Fruit fly (Drosophila melanogaster): ENCODE measurements around the gene CG13457.
A peak's percentile ranks its signal among the peaks of the same experiment; 100 is the strongest.

Gene CG13457

DNA sequence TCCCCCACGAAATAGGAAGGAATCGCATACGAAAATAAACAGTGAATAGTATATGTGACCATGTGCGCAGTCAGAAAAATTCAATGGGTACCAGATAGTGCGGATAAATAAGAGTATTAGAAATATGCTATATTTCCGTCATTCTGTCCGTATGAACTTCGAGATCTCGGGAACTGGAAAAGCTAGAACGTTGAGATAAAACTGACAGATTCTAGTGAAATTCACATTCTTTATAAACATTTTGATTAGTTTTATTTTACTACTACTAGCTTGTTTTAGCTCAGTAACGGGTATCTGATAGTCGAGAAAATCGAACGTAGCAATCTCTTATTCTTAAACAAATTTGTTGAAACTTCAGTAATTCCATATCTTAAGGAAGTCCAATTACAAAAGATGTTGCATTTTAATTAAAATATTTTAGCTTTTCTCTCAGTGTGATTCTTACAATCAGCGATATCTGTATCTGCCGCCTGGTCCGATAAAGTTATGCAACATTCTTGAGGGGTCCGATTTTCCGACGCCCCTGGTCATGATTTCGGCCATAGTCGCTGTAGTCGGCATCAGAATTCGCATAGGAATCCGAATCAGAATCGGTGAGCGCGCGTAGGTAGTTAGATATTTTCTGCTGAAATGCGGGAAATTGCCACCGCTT is 41.4 kb upstream of the CG13457 start:
- peak; percentile 17 for TF ChIP-seq CG8301 (tag; optimal IDR thresholded peaks at IDR 0.05)
- TF ChIP-seq CG9948 (tag; optimal IDR thresholded peaks at IDR 0.05) = no peak
- peak; percentile 44 for TF ChIP-seq CG14655 (GFP tag; optimal IDR thresholded peaks at IDR 0.05)
- no peak for TF ChIP-seq D1 (tag; optimal IDR thresholded peaks at IDR 0.05)
- TF ChIP-seq CG13204 (GFP tag; optimal IDR thresholded peaks at IDR 0.05) = no peak

DNA sequence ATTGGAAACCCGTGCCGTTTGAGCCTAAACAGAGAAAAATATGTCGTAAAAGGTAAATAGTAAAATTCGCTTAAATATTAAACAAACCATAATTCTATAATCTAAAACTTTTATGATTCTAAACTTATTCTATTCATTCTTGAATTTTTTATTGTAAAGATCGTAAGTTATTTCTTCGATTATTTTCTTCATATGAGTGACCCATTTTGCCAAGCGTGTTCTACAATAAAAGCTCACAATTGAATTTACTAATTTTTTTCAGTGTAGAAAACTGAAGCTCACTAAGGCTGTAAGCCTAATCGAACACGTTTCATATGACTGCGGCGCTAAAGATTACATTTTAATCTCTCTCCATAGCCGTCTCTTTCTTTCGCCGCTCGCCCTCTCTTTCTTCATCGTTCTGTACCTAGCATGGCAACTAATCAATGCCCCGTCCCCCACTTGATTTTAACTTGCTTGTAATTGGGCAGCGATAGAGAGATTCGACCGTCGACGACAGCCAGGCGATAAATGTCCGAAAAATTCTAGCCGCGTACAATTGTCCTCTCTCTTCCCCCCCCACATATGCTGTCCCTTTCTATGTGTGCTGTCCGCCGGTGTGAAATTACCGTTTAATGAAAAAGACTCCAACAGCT is 40.7 kb upstream of the CG13457 start:
- TF ChIP-seq EcR (GFP tag; optimal IDR thresholded peaks at IDR 0.05) = no peak
- TF ChIP-seq CG32121 (GFP tag; IDR thresholded peaks at IDR 0.05) = no peak
- no peak for TF ChIP-seq CG4496 (GFP tag; IDR thresholded peaks at IDR 0.05)
- peak; percentile 38 for TF ChIP-seq CG8159 (tag; optimal IDR thresholded peaks at IDR 0.05)
- peak; percentile 15; the same call in 1 of the 2 replicates for TF ChIP-seq CG12605 (GFP tag; IDR thresholded peaks at IDR 0.05)
- peak; percentile 67 for TF ChIP-seq CG14655 (GFP tag; optimal IDR thresholded peaks at IDR 0.05)
- peak; percentile 2 for TF ChIP-seq CG17806 (tag; optimal IDR thresholded peaks at IDR 0.05)
- peak; percentile 53 for TF ChIP-seq CG8301 (tag; optimal IDR thresholded peaks at IDR 0.05)
- TF ChIP-seq fd96Ca (GFP tag; IDR thresholded peaks at IDR 0.05) = 0 out of 3 replicates have a peak, but pooled peaks have one; percentile 24
- TF ChIP-seq CG34367 (tag; optimal IDR thresholded peaks at IDR 0.05) = no peak

dm6 chr3L:15169795-15170194 is 38.6 kb upstream of the CG13457 start:
- no peak for TF ChIP-seq fd96Ca (GFP tag; IDR thresholded peaks at IDR 0.05)
- no peak for TF ChIP-seq CG10348 (GFP tag; IDR thresholded peaks at IDR 0.05)
- no peak for TF ChIP-seq gl (tag; optimal IDR thresholded peaks at IDR 0.05)
- no peak for TF ChIP-seq D1 (tag; optimal IDR thresholded peaks at IDR 0.05)
- no peak for TF ChIP-seq CG15710 (tag; optimal IDR thresholded peaks at IDR 0.05)
- TF ChIP-seq CG12605 (GFP tag; IDR thresholded peaks at IDR 0.05) = no peak
- TF ChIP-seq CG32121 (GFP tag; IDR thresholded peaks at IDR 0.05) = no peak
- TF ChIP-seq Pif1B (GFP tag; optimal IDR thresholded peaks at IDR 0.05) = no peak
- TF ChIP-seq Snoo (tag; optimal IDR thresholded peaks at IDR 0.05) = no peak
- no peak for TF ChIP-seq Pif1A (GFP tag; optimal IDR thresholded peaks at IDR 0.05)
- TF ChIP-seq rn (GFP tag; IDR thresholded peaks at IDR 0.05) = no peak
- TF ChIP-seq CG13204 (GFP tag; optimal IDR thresholded peaks at IDR 0.05) = no peak
- TF ChIP-seq CG4496 (GFP tag; IDR thresholded peaks at IDR 0.05) = no peak

DNA sequence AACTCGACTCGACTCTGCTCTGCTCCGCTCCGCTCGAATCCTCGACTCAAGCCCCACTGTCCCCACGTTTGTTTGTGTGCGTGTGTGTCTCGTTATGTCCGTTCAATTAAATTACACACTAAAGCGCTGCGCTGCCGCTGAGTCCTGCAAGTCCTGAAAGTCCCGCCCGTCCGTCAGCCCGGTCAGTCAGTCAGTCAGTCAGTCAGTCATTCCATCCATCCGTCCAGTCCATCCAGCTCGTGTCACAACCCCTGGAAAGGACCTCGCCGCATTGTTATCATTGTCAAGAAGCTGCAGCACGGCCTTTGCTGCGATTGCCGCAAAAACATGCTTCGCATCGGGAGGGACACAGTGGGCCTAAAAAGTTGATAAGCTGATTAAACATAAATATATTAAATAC is 37.8 kb upstream of the CG13457 start:
- TF ChIP-seq CG12605 (GFP tag; IDR thresholded peaks at IDR 0.05) (no peak), CG32121 (GFP tag; IDR thresholded peaks at IDR 0.05) (no peak)

DNA sequence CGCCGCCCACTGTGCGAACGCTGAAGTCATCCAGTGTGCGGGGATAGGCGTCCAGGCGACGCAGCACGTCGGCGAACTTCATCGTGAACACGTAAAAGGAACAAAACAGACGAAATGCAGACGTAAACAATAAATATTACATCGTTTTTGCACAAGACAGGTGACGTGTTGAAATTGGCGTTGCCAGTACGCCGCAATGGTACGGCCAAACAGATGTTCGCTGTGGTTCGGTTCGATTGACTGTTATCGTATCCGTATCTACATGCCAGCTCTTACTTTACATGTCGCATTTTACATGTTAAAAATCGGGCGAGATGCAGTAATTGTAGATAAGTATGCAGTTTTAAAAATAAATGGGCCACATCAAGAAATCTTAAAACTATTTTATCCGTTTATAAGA is 32.2 kb upstream of the CG13457 start, which contains the start of gene CG7011:
Gene CG7011 (minus strand): TSS at position 215 of the 400 bp plus-strand sequence.
- TF ChIP-seq CG8301 (tag; optimal IDR thresholded peaks at IDR 0.05) = no peak
- no peak for TF ChIP-seq Pif1B (GFP tag; optimal IDR thresholded peaks at IDR 0.05)
- TF ChIP-seq CG8159 (tag; optimal IDR thresholded peaks at IDR 0.05) = no peak
- no peak for TF ChIP-seq CG34367 (tag; optimal IDR thresholded peaks at IDR 0.05)
- TF ChIP-seq rn (GFP tag; IDR thresholded peaks at IDR 0.05) = no peak

DNA sequence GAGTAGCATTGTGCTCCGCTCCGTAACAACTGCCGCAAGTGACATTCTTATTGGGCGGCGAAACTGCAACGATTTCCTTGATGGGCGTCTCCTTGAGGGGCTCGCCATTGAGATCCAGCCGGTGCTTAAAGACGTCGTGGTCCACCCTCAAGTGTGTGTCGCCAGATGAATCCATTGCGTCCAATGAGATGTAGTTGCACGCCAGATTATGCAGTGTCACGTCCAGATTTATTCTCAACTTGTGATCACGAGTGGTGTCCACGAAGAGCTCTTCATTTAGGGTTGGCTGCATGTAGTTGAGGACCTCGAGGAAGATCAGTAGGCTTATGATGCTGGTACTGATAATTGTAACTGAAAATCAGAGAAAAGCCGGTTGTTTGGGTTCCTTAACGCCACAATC is 31.8 kb upstream of the CG13457 start:
- TF ChIP-seq CG12605 (GFP tag; IDR thresholded peaks at IDR 0.05) = no peak
- TF ChIP-seq CG8301 (tag; optimal IDR thresholded peaks at IDR 0.05) = no peak
- TF ChIP-seq rn (GFP tag; IDR thresholded peaks at IDR 0.05) = no peak
- TF ChIP-seq Snoo (tag; optimal IDR thresholded peaks at IDR 0.05) = no peak
- TF ChIP-seq Pif1A (GFP tag; optimal IDR thresholded peaks at IDR 0.05) = no peak
- TF ChIP-seq CG8159 (tag; optimal IDR thresholded peaks at IDR 0.05) = no peak
- TF ChIP-seq CG13204 (GFP tag; optimal IDR thresholded peaks at IDR 0.05) = no peak
- no peak for TF ChIP-seq CG10348 (GFP tag; IDR thresholded peaks at IDR 0.05)
- no peak for TF ChIP-seq Ets98B (GFP tag; IDR thresholded peaks at IDR 0.05)
- no peak for TF ChIP-seq CG14655 (GFP tag; optimal IDR thresholded peaks at IDR 0.05)
- no peak for TF ChIP-seq CG4496 (GFP tag; IDR thresholded peaks at IDR 0.05)
- TF ChIP-seq CG9948 (tag; optimal IDR thresholded peaks at IDR 0.05) = no peak
- TF ChIP-seq CG34367 (tag; optimal IDR thresholded peaks at IDR 0.05) = no peak
- no peak for TF ChIP-seq CG17806 (tag; optimal IDR thresholded peaks at IDR 0.05)
- TF ChIP-seq CG15710 (tag; optimal IDR thresholded peaks at IDR 0.05) = no peak
- no peak for TF ChIP-seq fd96Ca (GFP tag; IDR thresholded peaks at IDR 0.05)

- TF ChIP-seq Ets98B (GFP tag; IDR thresholded peaks at IDR 0.05) (no peak), CG4496 (GFP tag; IDR thresholded peaks at IDR 0.05) (no peak), Pif1A (GFP tag; optimal IDR thresholded peaks at IDR 0.05) (no peak), CG8301 (tag; optimal IDR thresholded peaks at IDR 0.05) (no peak), D1 (tag; optimal IDR thresholded peaks at IDR 0.05) (no peak), Snoo (tag; optimal IDR thresholded peaks at IDR 0.05) (no peak), CG13204 (GFP tag; optimal IDR thresholded peaks at IDR 0.05) (no peak), CG17806 (tag; optimal IDR thresholded peaks at IDR 0.05) (no peak), gl (tag; optimal IDR thresholded peaks at IDR 0.05) (no peak), CG8159 (tag; optimal IDR thresholded peaks at IDR 0.05) (no peak), rn (GFP tag; IDR thresholded peaks at IDR 0.05) (no peak), CG10348 (GFP tag; IDR thresholded peaks at IDR 0.05) (no peak), Pif1B (GFP tag; optimal IDR thresholded peaks at IDR 0.05) (no peak), EcR (GFP tag; optimal IDR thresholded peaks at IDR 0.05) (no peak), CG15710 (tag; optimal IDR thresholded peaks at IDR 0.05) (no peak), fd96Ca (GFP tag; IDR thresholded peaks at IDR 0.05) (no peak), CG14655 (GFP tag; optimal IDR thresholded peaks at IDR 0.05) (no peak), CG12605 (GFP tag; IDR thresholded peaks at IDR 0.05) (no peak), CG9948 (tag; optimal IDR thresholded peaks at IDR 0.05) (no peak), CG32121 (GFP tag; IDR thresholded peaks at IDR 0.05) (no peak)
Observed at dm6 chr3L:15162005-15162404, 30.8 kb upstream of the CG13457 start.

Measured in whole organism, pupa.